Fruit fly (Drosophila melanogaster): Measurements from ENCODE around the gene CG12268.

dm6 chr3R:23962781-23963222 is 14.6 kb upstream of the CG12268 start, which contains the start of gene CG31140:
- peak; percentile 59 for TF ChIP-seq CG8478 (optimal IDR thresholded peaks at IDR 0.05)
- no peak for TF ChIP-seq psq (optimal IDR thresholded peaks at IDR 0.05)
- TF ChIP-seq usp (GFP tag; optimal IDR thresholded peaks at IDR 0.05) = no peak
- TF ChIP-seq EcR (GFP tag; optimal IDR thresholded peaks at IDR 0.05) = no peak
- TF ChIP-seq pan (optimal IDR thresholded peaks at IDR 0.05) = no peak

All from whole organism.